Worm (Caenorhabditis elegans): ENCODE results near the gene C06E8.5.
A peak's percentile ranks its signal among the peaks of the same experiment; 100 is the strongest.

Gene C06E8.5

ce11 chrIII:6978875-6979274 lies 26.4 kb downstream of the C06E8.5 start:
- TF ChIP-seq lsy-2 (tag; optimal IDR thresholded peaks at IDR 0.05) (peak; percentile 52 to 89), elt-1 (tag; optimal IDR thresholded peaks at IDR 0.05) (no peak), peb-1 (tag; optimal IDR thresholded peaks at IDR 0.05) (no peak), aly-2 (tag; optimal IDR thresholded peaks at IDR 0.05) (no peak), mab-5 (tag; optimal IDR thresholded peaks at IDR 0.05) (peak; percentile 75), snpc-4 (tag; optimal IDR thresholded peaks at IDR 0.05) (no peak), ZK546.5 (tag; optimal IDR thresholded peaks at IDR 0.05) (no peak), dmd-4 (tag; optimal IDR thresholded peaks at IDR 0.05) (no peak), nhr-77 (tag; optimal IDR thresholded peaks at IDR 0.05) (no peak), skn-1 (tag; optimal IDR thresholded peaks at IDR 0.05) (no peak), sma-3 (GFP tag; optimal IDR thresholded peaks at IDR 0.05) (peak; percentile 57), blmp-1 (tag; optimal IDR thresholded peaks at IDR 0.05; ENCODE audit: insufficient read depth) (peak; percentile 64), nhr-23 (tag; optimal IDR thresholded peaks at IDR 0.05) (no peak), nhr-237 (tag; optimal IDR thresholded peaks at IDR 0.05) (no peak), crh-2 (tag; optimal IDR thresholded peaks at IDR 0.05) (peak; percentile 71), nhr-129 (tag; optimal IDR thresholded peaks at IDR 0.05) (peak; percentile 88), fos-1 (tag; optimal IDR thresholded peaks at IDR 0.05) (peak; percentile 64), lin-13 (GFP tag; optimal IDR thresholded peaks at IDR 0.05) (peak; percentile 29), R02D3.7 (tag; optimal IDR thresholded peaks at IDR 0.05) (no peak), zag-1 (tag; optimal IDR thresholded peaks at IDR 0.05) (peak; percentile 27), ztf-11 (tag; optimal IDR thresholded peaks at IDR 0.05) (no peak), sem-4 (tag; optimal IDR thresholded peaks at IDR 0.05) (peak; percentile 69), nhr-6 (tag; optimal IDR thresholded peaks at IDR 0.05) (peak; percentile 67), ceh-16 (tag; optimal IDR thresholded peaks at IDR 0.05) (no peak), ztf-4 (tag; optimal IDR thresholded peaks at IDR 0.05) (peak; percentile 27), mdl-1 (tag; optimal IDR thresholded peaks at IDR 0.05) (peak in 1 of 2 experiments; percentile 5), elt-3 (tag; optimal IDR thresholded peaks at IDR 0.05) (no peak), gmeb-1 (tag; optimal IDR thresholded peaks at IDR 0.05) (no peak), F13H6.1 (tag; optimal IDR thresholded peaks at IDR 0.05) (peak; percentile 71), ama-1 (optimal IDR thresholded peaks at IDR 0.05) (peak; percentile 23), unc-39 (tag; optimal IDR thresholded peaks at IDR 0.05) (no peak), ztf-1 (GFP tag; conservative IDR thresholded peaks at IDR 0.05) (no peak), Y55F3AM.14 (GFP tag; optimal IDR thresholded peaks at IDR 0.05) (no peak), sma-9 (GFP tag; optimal IDR thresholded peaks at IDR 0.05) (peak; percentile 61), sma-9 (tag; optimal IDR thresholded peaks at IDR 0.05) (no peak), unc-55 (GFP tag; optimal IDR thresholded peaks at IDR 0.05) (peak; percentile 22), lin-11 (tag; optimal IDR thresholded peaks at IDR 0.05) (peak; percentile 15), nhr-11 (tag; optimal IDR thresholded peaks at IDR 0.05) (no peak), lin-39 (tag; optimal IDR thresholded peaks at IDR 0.05) (peak; percentile 59), nhr-12 (tag; optimal IDR thresholded peaks at IDR 0.05) (no peak), alr-1 (tag; optimal IDR thresholded peaks at IDR 0.05) (no peak), ceh-82 (tag; optimal IDR thresholded peaks at IDR 0.05) (no peak), nhr-10 (tag; optimal IDR thresholded peaks at IDR 0.05) (no peak), mbf-1 (tag; optimal IDR thresholded peaks at IDR 0.05) (no peak), nhr-21 (tag; optimal IDR thresholded peaks at IDR 0.05) (peak; percentile 80), egl-27 (tag; optimal IDR thresholded peaks at IDR 0.05) (peak; percentile 50), C34F6.9 (tag; optimal IDR thresholded peaks at IDR 0.05) (peak; percentile 94), unc-62 (GFP tag; optimal IDR thresholded peaks at IDR 0.05) (peak; percentile 90), nhr-25 (tag; optimal IDR thresholded peaks at IDR 0.05) (peak; percentile 86)
